Worm (Caenorhabditis elegans) whole organism, young adult: ENCODE data around the gene Y45F3A.1.

Experiments
- F57A8.1 ChIP-seq: fragments of 200-800 bp; sonication (Bioruptor generic); optimal IDR thresholded peaks from 2 replicates; lab custom pipeline; 2018; ENCODE audit warnings: mild to moderate bottlenecking, missing genetic modification characterization, moderate library complexity, missing compliant biosample characterization
- K11D2.4 ChIP-seq: fragments of 200-800 bp; sonication (Bioruptor generic); IDR thresholded peaks from 2 replicates; pipeline ENCODE4 v1.3.6; 2022; ENCODE audit warnings: missing genetic modification reagents, missing genetic modification characterization, missing compliant biosample characterization
- attf-5 ChIP-seq: fragments of 200-800 bp; sonication (Bioruptor generic); optimal IDR thresholded peaks from 2 replicates; lab custom pipeline; 2018; ENCODE audit warnings: mild to moderate bottlenecking, missing genetic modification characterization, missing compliant biosample characterization
- madf-3 ChIP-seq: fragments of 200-800 bp; sonication (Bioruptor generic); IDR thresholded peaks from 2 replicates; pipeline ENCODE4 v1.3.6; 2022; ENCODE audit warnings: missing genetic modification reagents, missing genetic modification characterization, missing compliant biosample characterization
- nhr-90 ChIP-seq: sonication (generic microtip); optimal IDR thresholded peaks from 2 replicates; lab custom pipeline; 2016; ENCODE audit warnings: missing genotype, mild to moderate bottlenecking, missing genetic modification characterization, missing compliant biosample characterization
- pha-4 ChIP-seq: fragments of 150-350 bp; sonication (generic microtip); optimal IDR thresholded peaks from 2 replicates; lab custom pipeline; 2014; ENCODE audit warnings: missing biosample characterization, missing genetic modification reagents, missing genetic modification characterization
- zim-3 ChIP-seq: sonication (generic microtip); optimal IDR thresholded peaks from 2 replicates; lab custom pipeline; 2017; ENCODE audit warnings: mild to moderate bottlenecking, missing genetic modification characterization, moderate library complexity, missing compliant biosample characterization

- TF ChIP-seq pha-4 (tag; lab: Kevin White, UChicago) (no peak), attf-5 (GFP tag; lab: Kevin White, UChicago) (no peak), zim-3 (tag; lab: Kevin White, UChicago) (no peak), F57A8.1 (GFP tag; lab: Kevin White, UChicago) (no peak), K11D2.4 (no peak), nhr-90 (tag; lab: Kevin White, UChicago) (no peak), madf-3 (GFP tag; lab: Robert Waterston, UW) (no peak)
Observed at ce11 chrIII:10518884-10519283, 42.8 kb downstream of the Y45F3A.1 start.
